Fruit fly (Drosophila melanogaster): ENCODE data around the gene CG15147.

DNA sequence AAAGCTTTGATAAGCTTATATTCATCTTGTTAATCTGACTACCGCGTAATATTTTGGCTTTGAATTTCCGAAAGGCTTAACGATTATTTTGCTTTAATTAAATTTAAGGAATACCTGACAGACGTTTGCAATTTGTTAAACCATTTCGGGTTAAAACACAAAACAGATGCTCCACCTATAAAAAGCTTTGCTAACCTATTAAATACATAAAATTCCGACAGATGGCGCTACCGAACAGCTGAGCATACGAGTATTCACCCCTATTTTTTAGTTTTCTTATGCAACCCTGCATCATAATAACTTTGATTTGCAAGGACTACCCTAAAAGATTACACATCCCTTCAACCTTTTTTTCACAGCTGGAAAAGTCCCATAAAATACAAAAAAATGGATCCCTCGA lies 36.3 kb downstream of the CG15147 start:
- no peak for TF ChIP-seq usp (GFP tag; optimal IDR thresholded peaks at IDR 0.05)
- no peak for TF ChIP-seq dl (GFP tag; optimal IDR thresholded peaks at IDR 0.05; ENCODE audit: insufficient read depth in 1 of 2, partially characterized antibody in 2 of 2)
- TF ChIP-seq Hr78 (GFP tag; optimal IDR thresholded peaks at IDR 0.05): no peak
- TF ChIP-seq lola (GFP tag; optimal IDR thresholded peaks at IDR 0.05): no peak
- TF ChIP-seq Vsx2 (GFP tag; optimal IDR thresholded peaks at IDR 0.05; ENCODE audit: partially characterized antibody): no peak
- TF ChIP-seq Dfd (GFP tag; optimal IDR thresholded peaks at IDR 0.05): no peak
- no peak for TF ChIP-seq pan (optimal IDR thresholded peaks at IDR 0.05)
- no peak for TF ChIP-seq N (GFP tag; optimal IDR thresholded peaks at IDR 0.05)
- TF ChIP-seq tai (GFP tag; optimal IDR thresholded peaks at IDR 0.05): no peak
- TF ChIP-seq psq (GFP tag; optimal IDR thresholded peaks at IDR 0.05): no peak
- TF ChIP-seq HLH106 (tag; optimal IDR thresholded peaks at IDR 0.05): no peak
- no peak for TF ChIP-seq sage (GFP tag; optimal IDR thresholded peaks at IDR 0.05)
- TF ChIP-seq woc (GFP tag; optimal IDR thresholded peaks at IDR 0.05): no peak

Data from whole organism, wandering third instar larva.